Worm (Caenorhabditis elegans) whole organism, L3 larva: ENCODE measurements around the gene Y57G11B.2.

Experiments used
- ama-1 ChIP-seq: fragments of 150-350 bp; optimal IDR thresholded peaks from 2 replicates; lab custom pipeline; 2018
- egl-27 ChIP-seq: sonication (generic microtip); optimal IDR thresholded peaks from 4 replicates; lab custom pipeline; 2017; ENCODE audit warnings: missing biosample characterization, missing genetic modification reagents, missing genetic modification characterization
- elt-1 ChIP-seq: fragments of 150-350 bp; optimal IDR thresholded peaks from 2 replicates; lab custom pipeline; 2014; ENCODE audit warnings: missing biosample characterization, missing genetic modification characterization
- elt-2 ChIP-seq: sonication (generic microtip); optimal IDR thresholded peaks from 2 replicates; lab custom pipeline; 2016; ENCODE audit warnings: missing genetic modification reagents, mild to moderate bottlenecking, missing genetic modification characterization, missing compliant biosample characterization
- elt-3 ChIP-seq, 3 experiments: fragments of 150-350 bp in 1 of 3; sonication (generic microtip) in 2 of 3; optimal IDR thresholded peaks; 2 replicates in 2 of 3; 4 replicates in 1 of 3; lab custom pipeline; 2014 to 2017; ENCODE audit warnings: missing biosample characterization in 3 of 3, missing genetic modification characterization in 3 of 3
- lin-15B ChIP-seq: fragments of 150-350 bp; optimal IDR thresholded peaks from 2 replicates; lab custom pipeline; 2014; ENCODE audit warnings: missing biosample characterization, missing genetic modification characterization
- lsy-12 ChIP-seq: sonication (generic microtip); optimal IDR thresholded peaks from 2 replicates; lab custom pipeline; 2016; ENCODE audit warnings: mild to moderate bottlenecking, missing genetic modification characterization, missing compliant biosample characterization
- nhr-23 ChIP-seq: fragments of 150-350 bp; optimal IDR thresholded peaks from 2 replicates; lab custom pipeline; 2014; ENCODE audit warnings: missing biosample characterization, missing genetic modification reagents, missing genetic modification characterization
- nhr-43 ChIP-seq: sonication (generic microtip); optimal IDR thresholded peaks from 2 replicates; lab custom pipeline; 2016; ENCODE audit warnings: mild to moderate bottlenecking, missing genetic modification characterization, missing compliant biosample characterization; ENCODE audit not compliant: poor library complexity, severe bottlenecking
- nhr-77 ChIP-seq: fragments of 150-350 bp; optimal IDR thresholded peaks from 2 replicates; lab custom pipeline; 2014; ENCODE audit warnings: missing biosample characterization, missing genetic modification characterization
- skn-1 ChIP-seq: fragments of 150-350 bp; optimal IDR thresholded peaks from 2 replicates; lab custom pipeline; 2014; ENCODE audit warnings: missing biosample characterization, missing genetic modification characterization

DNA sequence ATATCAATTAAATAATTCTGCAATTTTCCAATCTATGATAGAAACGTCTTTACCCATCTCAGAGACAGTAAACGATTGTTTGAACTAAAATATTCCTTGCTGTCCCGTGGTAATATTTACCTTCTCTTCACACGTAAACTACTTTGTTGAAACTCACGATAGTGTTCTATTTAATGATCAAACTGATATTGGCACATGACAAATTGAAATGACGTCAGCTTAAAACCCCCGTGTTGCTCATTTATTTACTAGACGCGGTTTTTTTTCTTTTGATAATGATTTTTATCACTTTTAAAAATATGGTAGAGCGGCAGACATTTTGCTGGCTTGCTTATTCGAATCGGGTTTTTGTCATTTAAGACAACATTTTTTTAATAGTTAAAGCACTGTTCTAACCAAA lies 3.5 kb upstream of the Y57G11B.2 start:
- TF ChIP-seq egl-27 (tag; lab: Kevin White, UChicago) (no peak), lsy-12 (tag; lab: Kevin White, UChicago) (no peak), elt-3 (tag; optimal IDR thresholded peaks at IDR 0.05; lab: Kevin White, UChicago) (no peak), nhr-23 (no peak), skn-1 (tag; lab: Kevin White, UChicago) (no peak), elt-1 (tag; lab: Kevin White, UChicago) (no peak), lin-15B (tag; lab: Kevin White, UChicago) (no peak), ama-1 (lab: Kevin White, UChicago) (no peak), elt-2 (tag; lab: Kevin White, UChicago) (peak; percentile 83), nhr-43 (tag; lab: Kevin White, UChicago) (no peak), nhr-77 (tag; lab: Kevin White, UChicago) (no peak)
